Worm (Caenorhabditis elegans) whole organism, L1 larva: ENCODE results near the gene unc-47.

ENCODE experiments used
- alr-1 ChIP-seq: fragments of 200-800 bp; sonication (Bioruptor generic); optimal IDR thresholded peaks from 2 replicates; lab custom pipeline; 2018; ENCODE audit warnings: borderline replicate concordance, mild to moderate bottlenecking, missing genetic modification characterization, missing compliant biosample characterization
- ces-1 ChIP-seq: fragments of 150-350 bp; optimal IDR thresholded peaks from 2 replicates; lab custom pipeline; 2014; ENCODE audit warnings: missing biosample characterization, missing genetic modification reagents, missing genetic modification characterization
- lin-39 ChIP-seq: fragments of 150-350 bp; optimal IDR thresholded peaks from 2 replicates; lab custom pipeline; 2014; ENCODE audit warnings: missing biosample characterization, missing genetic modification reagents, missing genetic modification characterization
- nhr-11 ChIP-seq: fragments of 150-350 bp; optimal IDR thresholded peaks from 2 replicates; lab custom pipeline; 2014; ENCODE audit warnings: missing biosample characterization, missing genetic modification characterization
- nhr-12 ChIP-seq: sonication (generic microtip); optimal IDR thresholded peaks from 2 replicates; lab custom pipeline; 2017; ENCODE audit warnings: missing biosample characterization, missing genetic modification characterization
- pqm-1 ChIP-seq: sonication (generic microtip); optimal IDR thresholded peaks from 3 replicates; lab custom pipeline; 2017; ENCODE audit warnings: missing biosample characterization, missing genetic modification characterization
- snpc-4 ChIP-seq: fragments of 150-350 bp; optimal IDR thresholded peaks from 2 replicates; lab custom pipeline; 2014; ENCODE audit warnings: missing biosample characterization, missing genetic modification characterization
- sox-4 ChIP-seq: sonication (generic microtip); optimal IDR thresholded peaks from 2 replicates; lab custom pipeline; 2016; ENCODE audit warnings: missing genetic modification characterization, missing compliant biosample characterization
- unc-130 ChIP-seq: fragments of 150-350 bp; optimal IDR thresholded peaks from 2 replicates; lab custom pipeline; 2017; ENCODE audit warnings: missing biosample characterization, missing genetic modification characterization, inconsistent platforms
- zag-1 ChIP-seq: fragments of 150-350 bp; optimal IDR thresholded peaks from 2 replicates; lab custom pipeline; 2014; ENCODE audit warnings: missing biosample characterization, missing genetic modification characterization
- ztf-11 ChIP-seq, 2 experiments: sonication (generic microtip); optimal IDR thresholded peaks; 2 replicates each; lab custom pipeline; 2016 to 2017; ENCODE audit warnings: missing genetic modification characterization in 2 of 2, missing biosample characterization in 1 of 2, missing compliant biosample characterization in 1 of 2
- ztf-4 ChIP-seq: fragments of 150-350 bp; optimal IDR thresholded peaks from 2 replicates; lab custom pipeline; 2014; ENCODE audit warnings: missing biosample characterization, missing genetic modification characterization

ce11 chrIII:10196796-10197195 lies 10.7 kb upstream of the unc-47 start:
- TF ChIP-seq ztf-11 (tag; optimal IDR thresholded peaks at IDR 0.05; lab: Kevin White, UChicago), result no peak
- TF ChIP-seq snpc-4 (tag; lab: Kevin White, UChicago), result no peak
- TF ChIP-seq sox-4 (tag; lab: Kevin White, UChicago), result no peak
- TF ChIP-seq nhr-12, result no peak
- TF ChIP-seq lin-39 (tag; lab: Kevin White, UChicago), result no peak
- no peak for TF ChIP-seq pqm-1 (tag; lab: Kevin White, UChicago)
- no peak for TF ChIP-seq zag-1
- TF ChIP-seq ces-1 (GFP tag; lab: Kevin White, UChicago), result no peak
- no peak for TF ChIP-seq alr-1 (tag; lab: Kevin White, UChicago)
- TF ChIP-seq nhr-11 (tag; lab: Kevin White, UChicago), result no peak
- no peak for TF ChIP-seq unc-130
- TF ChIP-seq ztf-4 (tag; lab: Kevin White, UChicago), result no peak
